Worm (Caenorhabditis elegans): ENCODE measurements around the gene W08E12.8.
"Not testable (repeated sequence)": the region's sequence is repeated elsewhere in the genome, so short reads cannot be mapped to it uniquely, and the experiment has no call there.

Gene W08E12.8

ce11 chrIV:3299229-3299628 is 7.1 kb downstream of the W08E12.8 start:
- no peak for TF ChIP-seq skn-1 (tag; optimal IDR thresholded peaks at IDR 0.05)
- TF ChIP-seq nhr-25 (tag; optimal IDR thresholded peaks at IDR 0.05), result no peak

ce11 chrIV:3300492-3300891 is 8.3 kb downstream of the W08E12.8 start, which contains the start of gene W08E12.5:
W08E12.5 (plus strand) TSS chrIV:3300792.
- no peak for TF ChIP-seq nhr-12 (tag; optimal IDR thresholded peaks at IDR 0.05)
- no peak for TF ChIP-seq C34F6.9 (tag; optimal IDR thresholded peaks at IDR 0.05)
- TF ChIP-seq elt-3 (tag; optimal IDR thresholded peaks at IDR 0.05), result no peak
- no peak for TF ChIP-seq nhr-25 (tag; optimal IDR thresholded peaks at IDR 0.05)
- TF ChIP-seq ztf-11 (tag; optimal IDR thresholded peaks at IDR 0.05), result no peak
- TF ChIP-seq nhr-10 (tag; optimal IDR thresholded peaks at IDR 0.05), result no peak
- TF ChIP-seq lin-11 (tag; optimal IDR thresholded peaks at IDR 0.05), result no peak

- not testable (repeated sequence) for TF ChIP-seq ZK546.5, C34F6.9, gmeb-1 (tag; optimal IDR thresholded peaks at IDR 0.05)
Observed at ce11 chrIV:3302058-3302457, 9.9 kb downstream of the W08E12.8 start, which contains the start of gene W08E12.4. W08E12.4 (plus strand) TSS chrIV:3302358.

- not testable (repeated sequence) for TF ChIP-seq nhr-10, lin-39, ztf-4 (tag; optimal IDR thresholded peaks at IDR 0.05)
Observed at ce11 chrIV:3303690-3304089, 11.5 kb downstream of the W08E12.8 start, which contains the start of gene idpp-12. idpp-12 (plus strand) TSS chrIV:3303990.

ce11 chrIV:3305575-3305974 is 13.4 kb downstream of the W08E12.8 start, which contains the start of gene W08E12.2:
W08E12.2 (plus strand) TSS chrIV:3305875.
- TF ChIP-seq ztf-11 (tag; optimal IDR thresholded peaks at IDR 0.05) (no peak), lin-11 (tag; optimal IDR thresholded peaks at IDR 0.05) (no peak), mdl-1 (tag; optimal IDR thresholded peaks at IDR 0.05) (no peak), nhr-129 (tag; optimal IDR thresholded peaks at IDR 0.05) (no peak)

ce11 chrIV:3307463-3307862 is 15.3 kb downstream of the W08E12.8 start, which contains the start of gene W08E12.9:
W08E12.9 (minus strand) TSS chrIV:3307563.
- TF ChIP-seq nhr-129 (tag; optimal IDR thresholded peaks at IDR 0.05) (no peak), snpc-4 (tag; optimal IDR thresholded peaks at IDR 0.05) (no peak), nhr-21 (tag; optimal IDR thresholded peaks at IDR 0.05) (no peak)

ce11 chrIV:3308885-3309284 is 16.7 kb downstream of the W08E12.8 start:
- no peak for TF ChIP-seq nhr-77 (tag; optimal IDR thresholded peaks at IDR 0.05)
- peak; percentile 28 for TF ChIP-seq F13H6.1 (tag; optimal IDR thresholded peaks at IDR 0.05)

ce11 chrIV:3310662-3311219 is 18.6 kb downstream of the W08E12.8 start:
- TF ChIP-seq blmp-1 (tag; optimal IDR thresholded peaks at IDR 0.05; ENCODE audit: insufficient read depth) (no peak), sma-9 (GFP tag; optimal IDR thresholded peaks at IDR 0.05) (peak; percentile 41), sma-9 (tag; optimal IDR thresholded peaks at IDR 0.05) (no peak), nhr-23 (tag; optimal IDR thresholded peaks at IDR 0.05) (no peak), ZK546.5 (tag; optimal IDR thresholded peaks at IDR 0.05) (no peak), mbf-1 (tag; optimal IDR thresholded peaks at IDR 0.05) (no peak)

ce11 chrIV:3311243-3311642 is 19.1 kb downstream of the W08E12.8 start, which contains the start of gene zip-11:
zip-11 (plus strand) TSS chrIV:3311276.
- TF ChIP-seq skn-1 (tag; optimal IDR thresholded peaks at IDR 0.05) (no peak), blmp-1 (tag; optimal IDR thresholded peaks at IDR 0.05; ENCODE audit: insufficient read depth) (peak; percentile 18), Y55F3AM.14 (GFP tag; optimal IDR thresholded peaks at IDR 0.05) (no peak), R02D3.7 (tag; optimal IDR thresholded peaks at IDR 0.05) (no peak), ztf-11 (tag; optimal IDR thresholded peaks at IDR 0.05) (no peak), aly-2 (tag; optimal IDR thresholded peaks at IDR 0.05) (no peak), unc-55 (GFP tag; optimal IDR thresholded peaks at IDR 0.05) (peak; percentile 63), ztf-1 (GFP tag; conservative IDR thresholded peaks at IDR 0.05) (no peak), ZK546.5 (tag; optimal IDR thresholded peaks at IDR 0.05) (no peak), ceh-16 (tag; optimal IDR thresholded peaks at IDR 0.05) (no peak), C34F6.9 (tag; optimal IDR thresholded peaks at IDR 0.05) (peak; percentile 69), ama-1 (optimal IDR thresholded peaks at IDR 0.05) (no peak), F13H6.1 (tag; optimal IDR thresholded peaks at IDR 0.05) (peak; percentile 64), mbf-1 (tag; optimal IDR thresholded peaks at IDR 0.05) (no peak), nhr-25 (tag; optimal IDR thresholded peaks at IDR 0.05) (peak; percentile 54), sma-3 (GFP tag; optimal IDR thresholded peaks at IDR 0.05) (peak; percentile 78), lin-13 (GFP tag; optimal IDR thresholded peaks at IDR 0.05) (peak; percentile 44), ceh-82 (tag; optimal IDR thresholded peaks at IDR 0.05) (no peak), nhr-11 (tag; optimal IDR thresholded peaks at IDR 0.05) (no peak), peb-1 (tag; optimal IDR thresholded peaks at IDR 0.05) (no peak), lin-11 (tag; optimal IDR thresholded peaks at IDR 0.05) (no peak), snpc-4 (tag; optimal IDR thresholded peaks at IDR 0.05) (no peak), unc-62 (GFP tag; optimal IDR thresholded peaks at IDR 0.05) (no peak)

Data from whole organism, L2 larva.